Worm (Caenorhabditis elegans): ENCODE results near the gene F01D5.8.

- no peak for TF ChIP-seq nhr-67 (tag; optimal IDR thresholded peaks at IDR 0.05)
- no peak for TF ChIP-seq skn-1 (tag; optimal IDR thresholded peaks at IDR 0.05)
- TF ChIP-seq ama-1 (optimal IDR thresholded peaks at IDR 0.05) = no peak
Measured at ce11 chrII:13972199-13972598, 38.3 kb upstream of the F01D5.8 start.
